Fruit fly (Drosophila melanogaster) whole organism, wandering third instar larva: Measurements from ENCODE around the gene Spt7.
"Not testable (repeated sequence)": the region's sequence is repeated elsewhere in the genome, so short reads cannot be mapped to it uniquely, and the experiment has no call there.

Experiments used
- CrebA ChIP-seq: fragments of 200-800 bp; sonication (Bioruptor generic); optimal IDR thresholded peaks from 2 replicates; lab custom pipeline; 2016; ENCODE audit warnings: missing biosample characterization, mild to moderate bottlenecking, missing genetic modification characterization, borderline replicate concordance
- Hnf4 ChIP-seq: fragments of 200-800 bp; sonication (Bioruptor generic); optimal IDR thresholded peaks from 2 replicates; lab custom pipeline; 2016; ENCODE audit warnings: missing biosample characterization, mild to moderate bottlenecking, missing genetic modification characterization
- Mio ChIP-seq: sonication (Bioruptor generic); optimal IDR thresholded peaks from 2 replicates; lab custom pipeline; 2016; ENCODE audit warnings: missing biosample characterization, missing genetic modification characterization
- N ChIP-seq: fragments of >200 bp; optimal IDR thresholded peaks from 2 replicates; lab custom pipeline; 2018; ENCODE audit warnings: missing biosample characterization, missing external identifiers, missing genetic modification characterization
- foxo ChIP-seq, 2 experiments: fragments of 200-800 bp; sonication (Bioruptor generic); optimal IDR thresholded peaks; 2 replicates in 1 of 2; 3 replicates in 1 of 2; lab custom pipeline; 2016 to 2017; ENCODE audit warnings: missing biosample characterization in 2 of 2, missing genetic modification characterization in 2 of 2
- tai ChIP-seq: sonication (Bioruptor generic); optimal IDR thresholded peaks from 2 replicates; lab custom pipeline; 2016; ENCODE audit warnings: missing biosample characterization, missing genetic modification characterization

Spt7 gene

DNA sequence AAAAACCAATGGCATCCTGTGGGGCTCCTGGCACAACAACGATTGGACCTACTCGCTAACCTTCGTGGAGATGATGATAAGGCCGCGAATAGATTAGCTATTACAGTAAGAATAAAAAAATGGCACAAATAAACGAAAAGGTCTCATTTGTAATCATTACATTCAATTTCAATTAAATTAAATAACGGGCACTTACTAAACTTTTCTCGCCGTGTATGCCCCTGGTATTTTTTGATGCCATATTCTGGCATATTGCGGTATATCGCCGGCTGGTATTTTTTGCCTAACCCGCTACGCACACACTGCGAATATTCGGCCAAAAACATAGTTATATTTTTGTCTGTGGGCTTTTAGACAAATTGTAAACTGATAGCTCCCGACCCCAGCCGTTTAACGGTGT lies 39.0 kb downstream of the Spt7 start, which contains the start of gene Gss1:
Gene Gss1, plus strand, starts transcription at position 301 of the 400 bp plus-strand sequence.
- TF ChIP-seq CrebA, N, Mio (GFP tag; lab: Kevin White, UChicago): not testable (repeated sequence)

DNA sequence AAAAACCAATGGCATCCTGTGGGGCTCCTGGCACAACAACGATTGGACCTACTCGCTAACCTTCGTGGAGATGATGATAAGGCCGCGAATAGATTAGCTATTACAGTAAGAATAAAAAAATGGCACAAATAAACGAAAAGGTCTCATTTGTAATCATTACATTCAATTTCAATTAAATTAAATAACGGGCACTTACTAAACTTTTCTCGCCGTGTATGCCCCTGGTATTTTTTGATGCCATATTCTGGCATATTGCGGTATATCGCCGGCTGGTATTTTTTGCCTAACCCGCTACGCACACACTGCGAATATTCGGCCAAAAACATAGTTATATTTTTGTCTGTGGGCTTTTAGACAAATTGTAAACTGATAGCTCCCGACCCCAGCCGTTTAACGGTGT lies 49.1 kb downstream of the Spt7 start, which contains the start of gene Gss2:
Gene Gss2, plus strand, starts transcription at position 301 of the 400 bp plus-strand sequence.
- not testable (repeated sequence) for TF ChIP-seq foxo (GFP tag; optimal IDR thresholded peaks at IDR 0.05; lab: Kevin White, UChicago); Hnf4 (GFP tag; lab: Kevin White, UChicago); tai (GFP tag; lab: Kevin White, UChicago)
